Worm (Caenorhabditis elegans): ENCODE measurements around the gene tftc-5.

Gene tftc-5

ce11 chrIII:4005446-4006192, 16.3 kb upstream of the tftc-5 start, which contains the start of gene pxd-1:
Gene pxd-1, plus strand, starts transcription at chrIII:4006142.
- TF ChIP-seq mes-4 (tag; optimal IDR thresholded peaks at IDR 0.05) (no peak), cebp-1 (GFP tag; IDR thresholded peaks at IDR 0.05) (no peak), cebp-1 (tag; optimal IDR thresholded peaks at IDR 0.05) (peak; percentile 6), tbx-9 (tag; optimal IDR thresholded peaks at IDR 0.05; ENCODE audit: borderline replicate concordance) (no peak), mxl-1 (tag; optimal IDR thresholded peaks at IDR 0.05) (no peak), attf-5 (GFP tag; optimal IDR thresholded peaks at IDR 0.05) (peak; percentile 8), somi-1 (GFP tag; optimal IDR thresholded peaks at IDR 0.05) (peak; percentile 13), F52B5.7 (tag; optimal IDR thresholded peaks at IDR 0.05) (no peak)

ce11 chrIII:4007017-4007416, 14.9 kb upstream of the tftc-5 start:
- TF ChIP-seq rec-8 (tag; optimal IDR thresholded peaks at IDR 0.05) = no peak
- 0 out of 2 replicates have a peak, but pooled peaks have one; percentile 53 for TF ChIP-seq Y53G8AR.9 (GFP tag; conservative IDR thresholded peaks at IDR 0.05)
- peak; percentile 16 for TF ChIP-seq ama-1 (optimal IDR thresholded peaks at IDR 0.05)
- no peak for TF ChIP-seq ama-1 (GFP tag; optimal IDR thresholded peaks at IDR 0.05)

- no peak for TF ChIP-seq atf-7 (tag; optimal IDR thresholded peaks at IDR 0.05)
Measured at ce11 chrIII:4009181-4009580, 12.8 kb upstream of the tftc-5 start.

- TF ChIP-seq nhr-27 (tag; optimal IDR thresholded peaks at IDR 0.05) (no peak), hlh-26 (GFP tag; conservative IDR thresholded peaks at IDR 0.05) (no peak), zfh-2 (GFP tag; conservative IDR thresholded peaks at IDR 0.05) (peak; percentile 76), dox-1 (GFP tag; IDR thresholded peaks at IDR 0.05) (0 out of 2 replicates have a peak, but pooled peaks have one; percentile 51), rpc-1 (optimal IDR thresholded peaks at IDR 0.05) (no peak), rpc-1 (tag; optimal IDR thresholded peaks at IDR 0.05) (no peak), hmg-1.2 (GFP tag; IDR thresholded peaks at IDR 0.05) (peak; percentile 67; the same call in 1 of the 2 replicates), let-526 (GFP tag; IDR thresholded peaks at IDR 0.05) (no peak)
Measured at ce11 chrIII:4010168-4010567, 11.8 kb upstream of the tftc-5 start.

DNA sequence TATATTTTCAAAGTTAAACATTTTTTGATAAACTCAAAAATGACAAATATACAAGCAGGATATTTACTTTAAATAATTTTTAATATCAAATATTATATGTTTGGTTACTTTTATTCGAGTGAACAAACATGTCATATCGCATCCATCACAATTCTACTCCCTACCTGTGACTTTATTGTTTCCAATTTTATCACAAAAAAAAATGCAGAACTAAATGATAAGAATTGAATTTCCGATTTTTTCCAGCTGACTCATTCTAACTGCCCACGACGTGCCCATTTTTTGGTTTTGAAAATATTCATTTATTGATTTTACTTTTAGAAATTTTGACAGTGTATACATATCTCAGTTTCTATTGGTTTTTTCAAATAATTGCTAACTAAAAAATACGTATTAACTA, 11.0 kb upstream of the tftc-5 start:
- TF ChIP-seq K12H6.12 (tag; optimal IDR thresholded peaks at IDR 0.05) (no peak), nhr-80 (tag; optimal IDR thresholded peaks at IDR 0.05) (peak; percentile 52)

ce11 chrIII:4012036-4012435, 9.9 kb upstream of the tftc-5 start, which contains the start of gene C36E8.4:
Gene C36E8.4, plus strand, starts transcription at chrIII:4012336.
- TF ChIP-seq him-1 (tag; optimal IDR thresholded peaks at IDR 0.05) = no peak
- TF ChIP-seq mel-28 (tag; optimal IDR thresholded peaks at IDR 0.05; ENCODE audit: borderline replicate concordance) = no peak
- TF ChIP-seq lag-1 (GFP tag; IDR thresholded peaks at IDR 0.05) = no peak
- no peak for TF ChIP-seq athp-1 (tag; optimal IDR thresholded peaks at IDR 0.05)
- no peak for TF ChIP-seq atf-7 (tag; optimal IDR thresholded peaks at IDR 0.05)
- TF ChIP-seq ceh-40 (GFP tag; IDR thresholded peaks at IDR 0.05) = no peak
- TF ChIP-seq nhr-80 (tag; optimal IDR thresholded peaks at IDR 0.05) = no peak
- TF ChIP-seq ztf-25 (GFP tag; IDR thresholded peaks at IDR 0.05) = no peak
- TF ChIP-seq ceh-58 (GFP tag; IDR thresholded peaks at IDR 0.05) = no peak
- TF ChIP-seq xnd-1 (tag; optimal IDR thresholded peaks at IDR 0.05) = no peak
- TF ChIP-seq K12H6.12 (tag; optimal IDR thresholded peaks at IDR 0.05) = no peak
- no peak for TF ChIP-seq F33H1.4 (GFP tag; IDR thresholded peaks at IDR 0.05)
- TF ChIP-seq nhr-90 (tag; optimal IDR thresholded peaks at IDR 0.05) = no peak
- no peak for TF ChIP-seq Y67H2A.10 (GFP tag; conservative IDR thresholded peaks at IDR 0.05)
- no peak for TF ChIP-seq pbrm-1 (GFP tag; IDR thresholded peaks at IDR 0.05)
- no peak for TF ChIP-seq snpc-1.1 (tag; optimal IDR thresholded peaks at IDR 0.05; ENCODE audit: insufficient read depth)
- no peak for TF ChIP-seq ztf-22 (GFP tag; optimal IDR thresholded peaks at IDR 0.05)
- TF ChIP-seq ama-1 (optimal IDR thresholded peaks at IDR 0.05) = no peak
- TF ChIP-seq ama-1 (GFP tag; optimal IDR thresholded peaks at IDR 0.05) = no peak

Measured in whole organism, young adult.